Worm (Caenorhabditis elegans) whole organism, late embryonic: Measurements from ENCODE around the gene T19C3.7.
A peak's percentile ranks its signal among the peaks of the same experiment; 100 is the strongest.

Source experiments
- C08G9.2 ChIP-seq: sonication (generic microtip); optimal IDR thresholded peaks from 2 replicates; lab custom pipeline; 2016; ENCODE audit warnings: mild to moderate bottlenecking, missing genetic modification characterization, moderate library complexity, missing compliant biosample characterization
- C38D4.7 ChIP-seq: fragments of 200-800 bp; sonication (Bioruptor generic); optimal IDR thresholded peaks from 2 replicates; lab custom pipeline; 2018; ENCODE audit warnings: mild to moderate bottlenecking, missing genetic modification characterization, moderate library complexity, missing compliant biosample characterization
- K09A11.1 ChIP-seq: sonication (generic microtip); optimal IDR thresholded peaks from 2 replicates; lab custom pipeline; 2017; ENCODE audit warnings: antibody characterized with exemption, mild to moderate bottlenecking, missing genetic modification characterization, missing compliant biosample characterization; ENCODE audit not compliant: insufficient read depth
- T23F11.4 ChIP-seq: fragments of 200-800 bp; sonication (Bioruptor generic); optimal IDR thresholded peaks from 2 replicates; lab custom pipeline; 2018; ENCODE audit warnings: mild to moderate bottlenecking, missing genetic modification characterization, missing compliant biosample characterization
- ceh-14 ChIP-seq: sonication (generic microtip); optimal IDR thresholded peaks from 2 replicates; lab custom pipeline; 2016; ENCODE audit warnings: missing genotype, missing genetic modification characterization, missing compliant biosample characterization
- ceh-18 ChIP-seq: sonication (generic microtip); optimal IDR thresholded peaks from 2 replicates; lab custom pipeline; 2016; ENCODE audit warnings: missing genetic modification characterization, missing compliant biosample characterization
- ceh-22 ChIP-seq: sonication (generic microtip); optimal IDR thresholded peaks from 2 replicates; lab custom pipeline; 2017; ENCODE audit warnings: missing biosample characterization, missing genetic modification characterization
- ceh-30 ChIP-seq: fragments of 150-350 bp; optimal IDR thresholded peaks from 2 replicates; lab custom pipeline; 2014; ENCODE audit warnings: missing biosample characterization, missing genetic modification characterization
- ceh-31 ChIP-seq: sonication (generic microtip); optimal IDR thresholded peaks from 2 replicates; lab custom pipeline; 2016; ENCODE audit warnings: missing genetic modification characterization, missing compliant biosample characterization
- ceh-34 ChIP-seq: sonication (generic microtip); optimal IDR thresholded peaks from 2 replicates; lab custom pipeline; 2016; ENCODE audit warnings: mild to moderate bottlenecking, missing genetic modification characterization, missing compliant biosample characterization
- ceh-6 ChIP-seq: fragments of 200-800 bp; sonication (Bioruptor generic); optimal IDR thresholded peaks from 2 replicates; lab custom pipeline; 2018; ENCODE audit warnings: mild to moderate bottlenecking, missing genetic modification characterization, missing compliant biosample characterization
- ceh-9 ChIP-seq: sonication (generic microtip); optimal IDR thresholded peaks from 2 replicates; lab custom pipeline; 2016; ENCODE audit warnings: mild to moderate bottlenecking, missing genetic modification characterization, inconsistent platforms, missing compliant biosample characterization
- dmd-4 ChIP-seq: sonication (generic microtip); optimal IDR thresholded peaks from 2 replicates; lab custom pipeline; 2016; ENCODE audit warnings: borderline replicate concordance, missing genetic modification characterization, missing compliant biosample characterization
- dve-1 ChIP-seq: sonication (generic microtip); optimal IDR thresholded peaks from 2 replicates; lab custom pipeline; 2017; ENCODE audit warnings: antibody characterized with exemption, mild to moderate bottlenecking, missing genetic modification characterization, missing compliant biosample characterization
- elt-2 ChIP-seq: sonication (generic microtip); optimal IDR thresholded peaks from 2 replicates; lab custom pipeline; 2016; ENCODE audit warnings: missing genetic modification reagents, missing genetic modification characterization, missing compliant biosample characterization
- elt-4 ChIP-seq: sonication (generic microtip); optimal IDR thresholded peaks from 2 replicates; lab custom pipeline; 2016; ENCODE audit warnings: missing genetic modification characterization, missing compliant biosample characterization
- ets-4 ChIP-seq: sonication (generic microtip); optimal IDR thresholded peaks from 2 replicates; lab custom pipeline; 2016; ENCODE audit warnings: missing genetic modification characterization, missing compliant biosample characterization
- eyg-1 ChIP-seq: sonication (generic microtip); optimal IDR thresholded peaks from 2 replicates; lab custom pipeline; 2016; ENCODE audit warnings: missing genotype, missing genetic modification characterization, missing compliant biosample characterization
- fkh-10 ChIP-seq: fragments of 150-350 bp; optimal IDR thresholded peaks from 2 replicates; lab custom pipeline; 2014; ENCODE audit warnings: missing biosample characterization, missing genetic modification reagents, missing genetic modification characterization
- gmeb-2 ChIP-seq: sonication (generic microtip); optimal IDR thresholded peaks from 2 replicates; lab custom pipeline; 2016; ENCODE audit warnings: missing genetic modification characterization, inconsistent platforms, missing compliant biosample characterization
- hlh-13 ChIP-seq: fragments of 200-800 bp; sonication (Bioruptor generic); optimal IDR thresholded peaks from 2 replicates; lab custom pipeline; 2018; ENCODE audit warnings: mild to moderate bottlenecking, missing genetic modification characterization, missing compliant biosample characterization
- lin-11 ChIP-seq: fragments of 200-800 bp; sonication (Bioruptor generic); optimal IDR thresholded peaks from 2 replicates; lab custom pipeline; 2018; ENCODE audit warnings: mild to moderate bottlenecking, missing genetic modification characterization, missing compliant biosample characterization
- madf-2 ChIP-seq: sonication (generic microtip); optimal IDR thresholded peaks from 2 replicates; lab custom pipeline; 2017; ENCODE audit warnings: missing genetic modification characterization, missing compliant biosample characterization
- nhr-232 ChIP-seq: sonication (generic microtip); optimal IDR thresholded peaks from 2 replicates; lab custom pipeline; 2016; ENCODE audit warnings: missing genetic modification characterization, missing compliant biosample characterization
- pat-9 ChIP-seq: fragments of 200-800 bp; sonication (Bioruptor generic); optimal IDR thresholded peaks from 2 replicates; lab custom pipeline; 2018; ENCODE audit warnings: mild to moderate bottlenecking, missing genetic modification characterization, moderate library complexity, missing compliant biosample characterization
- pax-1 ChIP-seq: fragments of 150-350 bp; optimal IDR thresholded peaks from 2 replicates; lab custom pipeline; 2014; ENCODE audit warnings: missing biosample characterization, missing genetic modification characterization
- pha-2 ChIP-seq: sonication (generic microtip); optimal IDR thresholded peaks from 2 replicates; lab custom pipeline; 2017; ENCODE audit warnings: mild to moderate bottlenecking, missing genetic modification characterization, missing compliant biosample characterization
- pha-4 ChIP-seq: fragments of 150-350 bp; optimal IDR thresholded peaks from 2 replicates; lab custom pipeline; 2018; ENCODE audit warnings: missing biosample characterization, missing genetic modification reagents, missing genetic modification characterization
- pqm-1 ChIP-seq: sonication (generic microtip); optimal IDR thresholded peaks from 2 replicates; lab custom pipeline; 2016; ENCODE audit warnings: missing genetic modification characterization, missing compliant biosample characterization
- rnt-1 ChIP-seq: sonication (generic microtip); optimal IDR thresholded peaks from 2 replicates; lab custom pipeline; 2016; ENCODE audit warnings: missing genetic modification characterization, missing compliant biosample characterization
- sox-2 ChIP-seq: fragments of 200-800 bp; sonication (Bioruptor generic); IDR thresholded peaks from 2 replicates; pipeline ENCODE4 v1.3.6; 2022; ENCODE audit warnings: missing genetic modification reagents, missing genetic modification characterization, missing compliant biosample characterization
- tbx-2 ChIP-seq: sonication (generic microtip); optimal IDR thresholded peaks from 2 replicates; lab custom pipeline; 2016; ENCODE audit warnings: missing genetic modification characterization, missing compliant biosample characterization
- ttx-3 ChIP-seq: sonication (generic microtip); optimal IDR thresholded peaks from 2 replicates; lab custom pipeline; 2016; ENCODE audit warnings: missing genetic modification reagents, missing genetic modification characterization, missing compliant biosample characterization
- unc-3 ChIP-seq, 2 experiments: fragments of 200-800 bp in 1 of 2; sonication (Bioruptor generic) in 1 of 2; sonication (generic microtip) in 1 of 2; conservative IDR thresholded peaks in 1 of 2; optimal IDR thresholded peaks in 1 of 2; 2 replicates each; pipeline versions ENCODE4 v1.3.6 to Lab custom; 2016 to 2022; ENCODE audit warnings: missing compliant biosample characterization in 2 of 2, missing genetic modification characterization in 2 of 2, missing genetic modification reagents in 1 of 2
- unc-42 ChIP-seq: sonication (generic microtip); optimal IDR thresholded peaks from 2 replicates; lab custom pipeline; 2016; ENCODE audit warnings: missing genotype, missing genetic modification characterization, missing compliant biosample characterization
- unc-86 ChIP-seq: sonication (generic microtip); optimal IDR thresholded peaks from 2 replicates; lab custom pipeline; 2016; ENCODE audit warnings: missing genetic modification characterization, missing compliant biosample characterization
- ztf-16 ChIP-seq: sonication (generic microtip); optimal IDR thresholded peaks from 2 replicates; lab custom pipeline; 2017; ENCODE audit warnings: missing genetic modification characterization, missing compliant biosample characterization

T19C3.7 gene

DNA sequence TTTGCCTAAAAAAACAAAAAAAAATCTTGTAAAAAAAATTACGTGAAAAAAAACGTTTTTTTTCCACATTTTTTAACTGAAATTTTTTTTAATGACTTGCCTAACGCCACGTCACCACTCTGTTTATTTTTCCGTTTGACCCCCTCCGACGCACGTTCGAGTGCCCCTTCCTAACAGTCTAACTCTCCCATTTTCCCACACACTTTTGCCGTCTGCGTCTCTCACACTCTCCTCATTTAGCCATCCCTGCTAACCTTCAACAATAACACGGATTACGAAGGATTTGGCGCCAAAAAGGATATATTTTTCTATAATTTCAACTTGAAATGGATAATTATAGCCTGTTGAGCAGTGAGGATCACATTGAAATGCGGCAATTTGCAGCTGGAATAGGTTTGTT is 11.3 kb upstream of the T19C3.7 start:
- TF ChIP-seq eyg-1 (tag; lab: Kevin White, UChicago) (peak; percentile 5), pat-9 (tag; lab: Kevin White, UChicago) (no peak), fkh-10 (GFP tag; lab: Kevin White, UChicago) (no peak), gmeb-2 (tag; lab: Kevin White, UChicago) (no peak), ztf-16 (tag; lab: Kevin White, UChicago) (no peak), ceh-31 (tag; lab: Kevin White, UChicago) (peak; percentile 5), ceh-34 (tag; lab: Kevin White, UChicago) (peak; percentile 2), ets-4 (tag; lab: Kevin White, UChicago) (no peak), sox-2 (no peak), lin-11 (tag; lab: Kevin White, UChicago) (no peak), ceh-18 (tag; lab: Kevin White, UChicago) (no peak), dve-1 (tag; lab: Kevin White, UChicago) (no peak), tbx-2 (peak; percentile 22)

- TF ChIP-seq ztf-16 (tag; lab: Kevin White, UChicago) (no peak), ceh-30 (tag; lab: Kevin White, UChicago) (no peak), nhr-232 (tag; lab: Kevin White, UChicago) (no peak), elt-2 (tag; lab: Kevin White, UChicago) (no peak), pha-4 (tag; lab: Kevin White, UChicago) (no peak), K09A11.1 (no peak), elt-4 (tag; lab: Kevin White, UChicago) (no peak), dmd-4 (tag; lab: Kevin White, UChicago) (no peak), madf-2 (tag; lab: Kevin White, UChicago) (no peak), unc-3 (GFP tag; conservative IDR thresholded peaks at IDR 0.05; lab: Robert Waterston, UW) (no peak), unc-3 (tag; optimal IDR thresholded peaks at IDR 0.05; lab: Kevin White, UChicago) (no peak), pqm-1 (tag; lab: Kevin White, UChicago) (no peak), C38D4.7 (GFP tag; lab: Kevin White, UChicago) (no peak), ceh-6 (no peak), dve-1 (tag; lab: Kevin White, UChicago) (no peak), pat-9 (tag; lab: Kevin White, UChicago) (no peak)
These were observed 10.5 kb upstream of the T19C3.7 start, which contains the start of gene orai-1 for ce11 chrIII:646454-646853. Gene orai-1, plus strand, starts transcription at chrIII:646754.

- TF ChIP-seq C08G9.2 (tag; lab: Kevin White, UChicago) (no peak), ceh-9 (tag; lab: Kevin White, UChicago) (no peak), elt-2 (tag; lab: Kevin White, UChicago) (no peak), rnt-1 (tag; lab: Kevin White, UChicago) (no peak), unc-86 (no peak), pha-4 (tag; lab: Kevin White, UChicago) (no peak), hlh-13 (GFP tag; lab: Kevin White, UChicago) (no peak), ceh-22 (tag; lab: Kevin White, UChicago) (no peak), ztf-16 (tag; lab: Kevin White, UChicago) (no peak), dmd-4 (tag; lab: Kevin White, UChicago) (no peak), sox-2 (no peak), pha-2 (tag; lab: Kevin White, UChicago) (no peak)
These were observed 8.7 kb upstream of the T19C3.7 start for ce11 chrIII:644660-645059.

DNA sequence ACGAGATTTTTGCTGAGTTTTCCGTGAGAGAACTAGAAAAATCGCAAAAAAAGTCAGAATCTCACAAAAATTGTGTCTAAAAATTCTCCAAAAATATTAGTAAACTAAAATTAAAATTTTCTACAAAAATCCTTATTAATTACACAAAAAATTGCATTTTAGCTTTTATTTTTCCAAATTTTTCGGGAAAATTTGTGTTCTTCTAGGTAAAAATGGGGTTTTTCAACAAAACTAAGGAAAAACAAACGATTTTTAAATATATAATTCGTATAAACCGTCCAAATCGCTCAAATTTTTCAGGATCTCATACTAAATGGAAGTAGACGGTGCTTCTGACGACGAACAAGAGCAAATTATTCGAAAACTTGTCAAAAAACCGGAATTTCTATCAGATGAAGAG is 5.8 kb upstream of the T19C3.7 start, which contains the start of gene W06E11.1:
TSS of gene W06E11.1 (plus strand) at position 301 of the 400 bp plus-strand sequence.
- TF ChIP-seq unc-3 (GFP tag; conservative IDR thresholded peaks at IDR 0.05; lab: Robert Waterston, UW), result no peak
- TF ChIP-seq unc-3 (tag; optimal IDR thresholded peaks at IDR 0.05; lab: Kevin White, UChicago), result no peak
- TF ChIP-seq T23F11.4 (GFP tag; lab: Kevin White, UChicago), result no peak
- no peak for TF ChIP-seq ttx-3 (tag; lab: Kevin White, UChicago)
- no peak for TF ChIP-seq elt-4 (tag; lab: Kevin White, UChicago)
- TF ChIP-seq pax-1 (tag; lab: Kevin White, UChicago), result no peak
- no peak for TF ChIP-seq unc-42 (tag; lab: Kevin White, UChicago)
- TF ChIP-seq C08G9.2 (tag; lab: Kevin White, UChicago), result no peak
- no peak for TF ChIP-seq ceh-14 (tag; lab: Kevin White, UChicago)
- no peak for TF ChIP-seq madf-2 (tag; lab: Kevin White, UChicago)
